Fruit fly (Drosophila melanogaster) whole organism, embryonic: ENCODE results near the gene Tis11.

Source experiments
- ATbp ChIP-seq: fragments of 200-800 bp; sonication (Bioruptor generic); optimal IDR thresholded peaks from 2 replicates; lab custom pipeline; 2017; ENCODE audit warnings: missing biosample characterization, mild to moderate bottlenecking, missing genetic modification characterization, missing genetic modification reagents
- B-H1 ChIP-seq: fragments of 200-800 bp; sonication (Bioruptor generic); IDR thresholded peaks from 3 replicates; pipeline ENCODE4 v1.3.6; 2022; ENCODE audit warnings: missing biosample characterization, missing genetic modification characterization
- B-H2 ChIP-seq: fragments of 200-800 bp; sonication (Bioruptor generic); optimal IDR thresholded peaks from 2 replicates; lab custom pipeline; 2018; ENCODE audit warnings: missing biosample characterization, mild to moderate bottlenecking, missing genetic modification characterization
- Bdp1 ChIP-seq: fragments of 200-800 bp; sonication (Bioruptor generic); optimal IDR thresholded peaks from 3 replicates; lab custom pipeline; 2016; ENCODE audit warnings: missing biosample characterization, missing genetic modification characterization
- CG12236 ChIP-seq: fragments of 200-800 bp; sonication (Bioruptor generic); optimal IDR thresholded peaks from 2 replicates; lab custom pipeline; 2016; ENCODE audit warnings: missing biosample characterization, missing genetic modification characterization
- CG13775 ChIP-seq: fragments of 200-800 bp; sonication (Bioruptor generic); optimal IDR thresholded peaks from 3 replicates; lab custom pipeline; 2017; ENCODE audit warnings: missing biosample characterization, mild to moderate bottlenecking, missing genetic modification characterization
- CG14710 ChIP-seq: fragments of 200-800 bp; sonication (Bioruptor generic); optimal IDR thresholded peaks from 3 replicates; lab custom pipeline; 2019; ENCODE audit warnings: missing biosample characterization, mild to moderate bottlenecking, missing genetic modification characterization, moderate library complexity
- CG14965 ChIP-seq: fragments of 200-800 bp; sonication (Bioruptor generic); optimal IDR thresholded peaks from 2 replicates; lab custom pipeline; 2016; ENCODE audit warnings: missing biosample characterization, missing genetic modification characterization, borderline replicate concordance
- CG15011 ChIP-seq: fragments of 200-800 bp; sonication (Bioruptor generic); optimal IDR thresholded peaks from 3 replicates; lab custom pipeline; 2018; ENCODE audit warnings: missing biosample characterization, mild to moderate bottlenecking, missing genetic modification characterization
- CG17361 ChIP-seq: fragments of 200-800 bp; sonication (Bioruptor generic); IDR thresholded peaks from 3 replicates; pipeline ENCODE4 v1.3.6; 2022; ENCODE audit warnings: missing biosample characterization, missing genetic modification characterization
- CG17568 ChIP-seq: fragments of 200-800 bp; sonication (Bioruptor generic); optimal IDR thresholded peaks from 2 replicates; lab custom pipeline; 2018; ENCODE audit warnings: missing biosample characterization, mild to moderate bottlenecking, missing genetic modification characterization, moderate library complexity
- CG2129 ChIP-seq: fragments of 200-800 bp; sonication (Bioruptor generic); IDR thresholded peaks from 2 replicates; pipeline ENCODE4 v1.3.6; 2022; ENCODE audit warnings: missing biosample characterization, missing genetic modification characterization; ENCODE audit not compliant: partially characterized antibody
- CG2875 ChIP-seq: fragments of 200-800 bp; sonication (Bioruptor generic); optimal IDR thresholded peaks from 2 replicates; lab custom pipeline; 2017; ENCODE audit warnings: missing biosample characterization, mild to moderate bottlenecking, missing genetic modification characterization, missing genetic modification reagents
- CG30403 ChIP-seq: fragments of 200-800 bp; sonication (Bioruptor generic); optimal IDR thresholded peaks from 3 replicates; lab custom pipeline; 2016; ENCODE audit warnings: missing biosample characterization, missing genetic modification characterization
- CG34376 ChIP-seq: fragments of 200-800 bp; sonication (Bioruptor generic); optimal IDR thresholded peaks from 2 replicates; lab custom pipeline; 2018; ENCODE audit warnings: missing biosample characterization, mild to moderate bottlenecking, missing genetic modification characterization
- CG3995 ChIP-seq: fragments of 200-800 bp; sonication (Bioruptor generic); optimal IDR thresholded peaks from 3 replicates; lab custom pipeline; 2016; ENCODE audit warnings: missing biosample characterization, missing genetic modification characterization
- CG6683 ChIP-seq: fragments of 200-800 bp; sonication (Bioruptor generic); optimal IDR thresholded peaks from 2 replicates; lab custom pipeline; 2017; ENCODE audit warnings: missing biosample characterization, mild to moderate bottlenecking, missing genetic modification characterization, missing genetic modification reagents
- CG7357 ChIP-seq: fragments of 200-800 bp; sonication (Bioruptor generic); IDR thresholded peaks from 3 replicates; pipeline ENCODE4 v1.3.6; 2022; ENCODE audit warnings: missing biosample characterization, missing genetic modification characterization
- CG7987 ChIP-seq: fragments of 200-800 bp; sonication (Bioruptor generic); optimal IDR thresholded peaks from 2 replicates; lab custom pipeline; 2018; ENCODE audit warnings: missing biosample characterization, mild to moderate bottlenecking, missing genetic modification characterization, moderate library complexity
- CG9727 ChIP-seq: fragments of 200-800 bp; sonication (Bioruptor generic); optimal IDR thresholded peaks from 3 replicates; lab custom pipeline; 2017; ENCODE audit warnings: missing biosample characterization, mild to moderate bottlenecking, missing genetic modification characterization
- CkIIα-i1 ChIP-seq: fragments of 200-800 bp; sonication (Bioruptor generic); IDR thresholded peaks from 2 replicates; pipeline ENCODE4 v1.3.6; 2022; ENCODE audit warnings: missing biosample characterization, missing genetic modification characterization
- CoRest ChIP-seq: fragments of 200-800 bp; sonication (Bioruptor generic); optimal IDR thresholded peaks from 3 replicates; lab custom pipeline; 2018; ENCODE audit warnings: missing biosample characterization, mild to moderate bottlenecking, missing genetic modification characterization, moderate library complexity
- Doc3 ChIP-seq: fragments of 200-800 bp; sonication (Bioruptor generic); IDR thresholded peaks from 3 replicates; pipeline ENCODE4 v1.3.6; 2022; ENCODE audit warnings: missing biosample characterization, missing genetic modification characterization; ENCODE audit not compliant: partially characterized antibody
- E2f2 ChIP-seq: fragments of 200-800 bp; sonication (Bioruptor generic); IDR thresholded peaks from 2 replicates; pipeline ENCODE4 v1.3.6; 2022; ENCODE audit warnings: missing biosample characterization, missing genetic modification characterization
- ERR ChIP-seq: fragments of 200-800 bp; sonication (Bioruptor generic); optimal IDR thresholded peaks from 2 replicates; lab custom pipeline; 2016; ENCODE audit warnings: missing biosample characterization, missing genetic modification characterization
- H15 ChIP-seq: fragments of 200-800 bp; sonication (Bioruptor generic); IDR thresholded peaks from 3 replicates; pipeline ENCODE4 v1.3.6; 2022; ENCODE audit warnings: missing biosample characterization, missing genetic modification characterization
- HLH3B ChIP-seq: fragments of 200-800 bp; sonication (Bioruptor generic); IDR thresholded peaks from 2 replicates; pipeline ENCODE4 v1.3.6; 2022; ENCODE audit warnings: missing biosample characterization, missing genetic modification characterization
- MBD-R2 ChIP-seq: fragments of 200-800 bp; sonication (Bioruptor generic); IDR thresholded peaks from 2 replicates; pipeline ENCODE4 v1.3.6; 2022; ENCODE audit warnings: missing biosample characterization, missing genetic modification characterization
- Max ChIP-seq: fragments of 200-800 bp; sonication (Bioruptor generic); optimal IDR thresholded peaks from 2 replicates; lab custom pipeline; 2016; ENCODE audit warnings: missing biosample characterization, mild to moderate bottlenecking, missing genetic modification characterization
- Mes4 ChIP-seq: fragments of 200-800 bp; sonication (Bioruptor generic); optimal IDR thresholded peaks from 2 replicates; lab custom pipeline; 2016; ENCODE audit warnings: missing biosample characterization, missing genetic modification characterization
- TFAM ChIP-seq: fragments of 200-800 bp; sonication (Bioruptor generic); optimal IDR thresholded peaks from 2 replicates; lab custom pipeline; 2017; ENCODE audit warnings: missing biosample characterization, missing genetic modification characterization, inconsistent platforms
- amos ChIP-seq: fragments of 200-800 bp; sonication (Bioruptor generic); IDR thresholded peaks from 2 replicates; pipeline ENCODE4 v1.3.6; 2022; ENCODE audit warnings: missing biosample characterization, missing genetic modification characterization; ENCODE audit not compliant: partially characterized antibody
- chif ChIP-seq, 2 experiments: fragments of 200-800 bp; sonication (Bioruptor generic); optimal IDR thresholded peaks; 3 replicates each; lab custom pipeline; 2016; ENCODE audit warnings: missing biosample characterization in 2 of 2, missing genetic modification characterization in 2 of 2
- chinmo ChIP-seq: fragments of 200-800 bp; sonication (Bioruptor generic); IDR thresholded peaks from 4 replicates; pipeline ENCODE4 v1.3.6; 2022; ENCODE audit warnings: missing biosample characterization, missing genetic modification characterization; ENCODE audit not compliant: partially characterized antibody
- cwo ChIP-seq: fragments of 200-800 bp; sonication (Bioruptor generic); optimal IDR thresholded peaks from 3 replicates; lab custom pipeline; 2017; ENCODE audit warnings: missing biosample characterization, missing genetic modification characterization, mild to moderate bottlenecking, moderate library complexity, missing genetic modification reagents
- danr ChIP-seq: fragments of 200-800 bp; sonication (Bioruptor generic); IDR thresholded peaks from 2 replicates; pipeline ENCODE4 v1.3.6; 2022; ENCODE audit warnings: missing biosample characterization, missing genetic modification characterization
- dysf ChIP-seq: fragments of 200-800 bp; sonication (Bioruptor generic); IDR thresholded peaks from 3 replicates; pipeline ENCODE4 v1.3.6; 2022; ENCODE audit warnings: missing biosample characterization, missing genetic modification characterization
- fu2 ChIP-seq: fragments of 200-800 bp; sonication (Bioruptor generic); optimal IDR thresholded peaks from 2 replicates; lab custom pipeline; 2016; ENCODE audit warnings: missing biosample characterization, missing genetic modification characterization
- gcm ChIP-seq: fragments of 200-800 bp; sonication (Bioruptor generic); optimal IDR thresholded peaks from 2 replicates; lab custom pipeline; 2019; ENCODE audit warnings: missing biosample characterization, mild to moderate bottlenecking, missing genetic modification characterization, moderate library complexity
- gsb ChIP-seq: fragments of 200-800 bp; sonication (Bioruptor generic); IDR thresholded peaks from 2 replicates; pipeline ENCODE4 v1.3.6; 2022; ENCODE audit warnings: missing biosample characterization, missing genetic modification characterization
- her ChIP-seq: fragments of 200-800 bp; sonication (Bioruptor generic); optimal IDR thresholded peaks from 2 replicates; lab custom pipeline; 2016; ENCODE audit warnings: missing biosample characterization, missing genetic modification characterization
- jigr1 ChIP-seq: fragments of 200-800 bp; sonication (Bioruptor generic); IDR thresholded peaks from 3 replicates; pipeline ENCODE4 v1.3.6; 2022; ENCODE audit warnings: missing biosample characterization, missing genetic modification characterization
- jing ChIP-seq: fragments of 200-800 bp; sonication (Bioruptor generic); optimal IDR thresholded peaks from 2 replicates; lab custom pipeline; 2018; ENCODE audit warnings: missing biosample characterization, mild to moderate bottlenecking, missing genetic modification characterization
- klu ChIP-seq: fragments of 200-800 bp; sonication (Bioruptor generic); IDR thresholded peaks from 2 replicates; pipeline ENCODE4 v1.3.6; 2022; ENCODE audit warnings: missing biosample characterization, missing genetic modification characterization
- luna ChIP-seq: fragments of 200-800 bp; sonication (Bioruptor generic); optimal IDR thresholded peaks from 2 replicates; lab custom pipeline; 2016; ENCODE audit warnings: missing biosample characterization, missing genetic modification characterization
- peb ChIP-seq: fragments of 200-800 bp; sonication (Bioruptor generic); IDR thresholded peaks from 2 replicates; pipeline ENCODE4 v1.3.6; 2022; ENCODE audit warnings: missing biosample characterization, missing genetic modification characterization
- sc ChIP-seq, 3 experiments: fragments of >200 bp in 2 of 3; fragments of 200-800 bp in 1 of 3; sonication (Bioruptor generic) in 1 of 3; optimal IDR thresholded peaks; 2 replicates in 2 of 3; 3 replicates in 1 of 3; lab custom pipeline; 2017; ENCODE audit warnings: mild to moderate bottlenecking in 1 of 3, missing biosample characterization in 1 of 3, missing genetic modification characterization in 1 of 3, missing genetic modification reagents in 1 of 3
- sim ChIP-seq: fragments of 200-800 bp; sonication (Bioruptor generic); IDR thresholded peaks from 2 replicates; pipeline ENCODE4 v1.3.6; 2022; ENCODE audit warnings: missing biosample characterization, missing genetic modification characterization
- slbo ChIP-seq: fragments of 200-800 bp; sonication (Bioruptor generic); IDR thresholded peaks from 2 replicates; pipeline ENCODE4 v1.3.6; 2022; ENCODE audit warnings: missing biosample characterization, missing genetic modification characterization
- trh ChIP-seq: fragments of 200-800 bp; sonication (Bioruptor generic); optimal IDR thresholded peaks from 2 replicates; lab custom pipeline; 2016; ENCODE audit warnings: missing biosample characterization, missing genetic modification characterization
- yki ChIP-seq: fragments of >200 bp; optimal IDR thresholded peaks from 3 replicates; lab custom pipeline; 2018

The Tis11 gene

DNA sequence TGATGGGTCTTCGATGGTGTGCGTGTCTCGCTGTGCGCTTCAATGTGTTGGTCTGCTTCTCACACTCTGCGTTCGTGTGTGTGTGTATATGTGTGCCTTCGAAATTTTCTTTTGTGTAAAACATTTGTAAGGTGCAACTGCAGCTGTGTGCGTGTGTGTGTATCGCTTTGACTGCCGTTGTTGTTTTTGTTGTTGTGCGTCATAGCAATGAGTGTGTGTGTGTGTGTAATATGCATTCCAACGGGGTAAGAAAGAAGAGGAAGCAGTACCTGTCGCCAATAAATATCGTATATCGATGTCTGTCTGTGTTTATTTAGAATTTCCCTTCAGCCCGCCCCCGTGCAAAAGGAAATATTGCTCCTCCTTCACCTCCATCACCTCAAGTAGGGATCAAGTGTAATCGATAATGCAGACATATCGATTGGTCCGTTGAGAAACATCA, 4.9 kb upstream of the Tis11 start (continued):
- TF ChIP-seq jing (GFP tag; lab: Kevin White, UChicago): no peak
- no peak for TF ChIP-seq peb (GFP tag; lab: Robert Waterston, UW)
- TF ChIP-seq CG9727: no peak
- TF ChIP-seq CG2875: no peak
- TF ChIP-seq chif (GFP tag; optimal IDR thresholded peaks at IDR 0.05; lab: Kevin White, UChicago): no peak
- TF ChIP-seq CG7987: no peak
- TF ChIP-seq ERR (GFP tag; lab: Kevin White, UChicago): no peak
- TF ChIP-seq CG13775: no peak
- no peak for TF ChIP-seq sc (optimal IDR thresholded peaks at IDR 0.05; lab: Kevin White, UChicago)
- no peak for TF ChIP-seq sc (GFP tag; optimal IDR thresholded peaks at IDR 0.05; lab: Kevin White, UChicago)
- no peak for TF ChIP-seq CG14965
- TF ChIP-seq CoRest: peak; percentile 6
- no peak for TF ChIP-seq CG6683 (GFP tag; lab: Kevin White, UChicago)
- TF ChIP-seq CG30403 (GFP tag; lab: Kevin White, UChicago): no peak
- peak; percentile 14 for TF ChIP-seq her (GFP tag; lab: Kevin White, UChicago)
- no peak for TF ChIP-seq Mes4 (GFP tag; lab: Kevin White, UChicago)
- TF ChIP-seq MBD-R2 (GFP tag; lab: Robert Waterston, UW): peak; percentile 28; the same call in 1 of the 2 replicates
- TF ChIP-seq cwo (GFP tag; lab: Kevin White, UChicago): no peak
- no peak for TF ChIP-seq sim
- TF ChIP-seq TFAM (GFP tag; lab: Kevin White, UChicago): no peak
- no peak for TF ChIP-seq CG2129 (GFP tag; lab: Robert Waterston, UW)
- no peak for TF ChIP-seq B-H1 (GFP tag; lab: Robert Waterston, UW)
- peak; percentile 4 for TF ChIP-seq gcm (GFP tag; lab: Kevin White, UChicago)
- TF ChIP-seq amos (GFP tag; lab: Robert Waterston, UW): peak; percentile 37; the same call in 1 of the 2 replicates
- no peak for TF ChIP-seq trh (GFP tag; lab: Kevin White, UChicago)
- peak; percentile 93 for TF ChIP-seq chinmo
- TF ChIP-seq CG14710: no peak
- TF ChIP-seq CG3995 (GFP tag; lab: Kevin White, UChicago): peak; percentile 75
- TF ChIP-seq HLH3B (GFP tag; lab: Robert Waterston, UW): 0 out of 2 replicates have a peak, but pooled peaks have one; percentile 8
- TF ChIP-seq CG34376: peak; percentile 40
- no peak for TF ChIP-seq H15
- no peak for TF ChIP-seq CG17568
- no peak for TF ChIP-seq fu2 (GFP tag; lab: Kevin White, UChicago)
- TF ChIP-seq E2f2 (GFP tag; lab: Robert Waterston, UW): no peak
- TF ChIP-seq danr (GFP tag; lab: Robert Waterston, UW): no peak
- no peak for TF ChIP-seq CG17361 (GFP tag; lab: Robert Waterston, UW)
- no peak for TF ChIP-seq Bdp1 (GFP tag; lab: Kevin White, UChicago)
- no peak for TF ChIP-seq slbo (GFP tag; lab: Robert Waterston, UW)
- no peak for TF ChIP-seq Doc3
- TF ChIP-seq CG15011 (GFP tag; lab: Kevin White, UChicago): no peak
- no peak for TF ChIP-seq dysf (GFP tag; lab: Robert Waterston, UW)
- TF ChIP-seq Max (GFP tag; lab: Kevin White, UChicago): no peak
- no peak for TF ChIP-seq gsb (GFP tag; lab: Robert Waterston, UW)
- TF ChIP-seq CG12236 (GFP tag; lab: Kevin White, UChicago): no peak
- TF ChIP-seq yki (lab: Kevin White, UChicago): no peak
- TF ChIP-seq CkIIα-i1 (GFP tag; lab: Robert Waterston, UW): no peak
- TF ChIP-seq B-H2 (GFP tag; lab: Kevin White, UChicago): peak; percentile 12
- TF ChIP-seq CG7357 (GFP tag; lab: Robert Waterston, UW): no peak
- no peak for TF ChIP-seq ATbp (GFP tag; lab: Kevin White, UChicago)
- no peak for TF ChIP-seq luna (GFP tag; lab: Kevin White, UChicago)
- no peak for TF ChIP-seq klu
- TF ChIP-seq jigr1 (GFP tag; lab: Robert Waterston, UW): no peak
